Fruit fly (Drosophila melanogaster) whole organism, wandering third instar larva: ENCODE data around the gene ro.

ENCODE experiments used
- Abd-B ChIP-seq: fragments of >200 bp; optimal IDR thresholded peaks from 2 replicates; lab custom pipeline; 2017; ENCODE audit warnings: missing biosample characterization, missing genetic modification characterization
- CG32264 ChIP-seq: fragments of 200-800 bp; sonication (Bioruptor generic); optimal IDR thresholded peaks from 2 replicates; lab custom pipeline; 2016; ENCODE audit warnings: missing biosample characterization, missing genetic modification characterization
- CG9705 ChIP-seq: fragments of 200-800 bp; sonication (Bioruptor generic); optimal IDR thresholded peaks from 2 replicates; lab custom pipeline; 2018; ENCODE audit warnings: missing biosample characterization, mild to moderate bottlenecking, missing genetic modification characterization
- CrebA ChIP-seq: fragments of 200-800 bp; sonication (Bioruptor generic); optimal IDR thresholded peaks from 2 replicates; lab custom pipeline; 2016; ENCODE audit warnings: missing biosample characterization, mild to moderate bottlenecking, missing genetic modification characterization, borderline replicate concordance
- Dfd ChIP-seq: fragments of >200 bp; optimal IDR thresholded peaks from 2 replicates; lab custom pipeline; 2017; ENCODE audit warnings: missing biosample characterization, missing genetic modification characterization
- Dif ChIP-seq: fragments of 200-275, 200-300 bp; sonication (Bioruptor generic); optimal IDR thresholded peaks from 2 replicates; lab custom pipeline; 2018; ENCODE audit warnings: missing biosample characterization, missing genetic modification characterization; ENCODE audit not compliant: partially characterized antibody
- GATAd ChIP-seq: sonication (Bioruptor generic); optimal IDR thresholded peaks from 2 replicates; lab custom pipeline; 2016; ENCODE audit warnings: missing biosample characterization, missing genetic modification characterization
- HLH106 ChIP-seq: fragments of 200-800 bp; optimal IDR thresholded peaks from 3 replicates; lab custom pipeline; 2019; ENCODE audit warnings: missing biosample characterization, mild to moderate bottlenecking, missing genetic modification characterization, moderate library complexity
- Hnf4 ChIP-seq: fragments of 200-800 bp; sonication (Bioruptor generic); optimal IDR thresholded peaks from 2 replicates; lab custom pipeline; 2016; ENCODE audit warnings: missing biosample characterization, mild to moderate bottlenecking, missing genetic modification characterization
- Hr78 ChIP-seq: fragments of >200 bp; optimal IDR thresholded peaks from 2 replicates; lab custom pipeline; 2017; ENCODE audit warnings: missing biosample characterization, missing genetic modification characterization
- Hr83 ChIP-seq: fragments of 200-300 bp; sonication (Bioruptor generic); optimal IDR thresholded peaks from 2 replicates; lab custom pipeline; 2016; ENCODE audit warnings: missing biosample characterization, mild to moderate bottlenecking, missing genetic modification characterization, moderate library complexity; ENCODE audit not compliant: poor library complexity, severe bottlenecking
- Jra ChIP-seq: sonication (Bioruptor generic); optimal IDR thresholded peaks from 2 replicates; lab custom pipeline; 2016; ENCODE audit warnings: missing biosample characterization, missing genetic modification characterization
- Mio ChIP-seq: sonication (Bioruptor generic); optimal IDR thresholded peaks from 2 replicates; lab custom pipeline; 2016; ENCODE audit warnings: missing biosample characterization, missing genetic modification characterization
- Myc ChIP-seq: fragments of >200 bp; optimal IDR thresholded peaks from 2 replicates; lab custom pipeline; 2017
- N ChIP-seq: fragments of >200 bp; optimal IDR thresholded peaks from 2 replicates; lab custom pipeline; 2018; ENCODE audit warnings: missing biosample characterization, missing external identifiers, missing genetic modification characterization
- OdsH ChIP-seq: fragments of 200-800 bp; sonication (Bioruptor generic); optimal IDR thresholded peaks from 2 replicates; lab custom pipeline; 2016; ENCODE audit warnings: missing biosample characterization, mild to moderate bottlenecking, missing genetic modification characterization
- Rel ChIP-seq, 2 experiments: fragments of 200-800 bp; sonication (Bioruptor generic) in 1 of 2; optimal IDR thresholded peaks; 2 replicates in 1 of 2; 3 replicates in 1 of 2; lab custom pipeline; 2016 to 2019; ENCODE audit warnings: mild to moderate bottlenecking in 2 of 2, missing biosample characterization in 2 of 2, missing genetic modification characterization in 2 of 2, moderate library complexity in 1 of 2
- Sp1 ChIP-seq: fragments of 200-800 bp; sonication (Bioruptor generic); optimal IDR thresholded peaks from 3 replicates; lab custom pipeline; 2019; ENCODE audit warnings: missing biosample characterization, mild to moderate bottlenecking, missing genetic modification characterization, moderate library complexity
- Vsx2 ChIP-seq: fragments of 200-300, 225-300 bp; sonication (Bioruptor generic); optimal IDR thresholded peaks from 2 replicates; lab custom pipeline; 2018; ENCODE audit warnings: missing biosample characterization, missing genetic modification characterization; ENCODE audit not compliant: partially characterized antibody
- br ChIP-seq: fragments of 200-800 bp; sonication (Bioruptor generic); optimal IDR thresholded peaks from 2 replicates; lab custom pipeline; 2016; ENCODE audit warnings: missing biosample characterization, missing genetic modification characterization
- brk ChIP-seq: fragments of 200-800 bp; sonication (Bioruptor generic); optimal IDR thresholded peaks from 2 replicates; lab custom pipeline; 2016; ENCODE audit warnings: missing biosample characterization, mild to moderate bottlenecking, missing genetic modification characterization
- dl ChIP-seq, 2 experiments: fragments of 175-275, 200-275 bp in 1 of 2; fragments of 200-275 bp in 1 of 2; sonication (Bioruptor generic); optimal IDR thresholded peaks; lab custom pipeline; 2018; ENCODE audit warnings: mild to moderate bottlenecking in 2 of 2, missing biosample characterization in 2 of 2, missing genetic modification characterization in 2 of 2, moderate library complexity in 2 of 2; ENCODE audit not compliant: partially characterized antibody in 2 of 2, insufficient read depth in 1 of 2
- dmrt93B ChIP-seq: fragments of 200-800 bp; sonication (Bioruptor generic); optimal IDR thresholded peaks from 2 replicates; lab custom pipeline; 2018; ENCODE audit warnings: missing biosample characterization, mild to moderate bottlenecking, missing genetic modification characterization
- dsf ChIP-seq: sonication (Bioruptor generic); optimal IDR thresholded peaks from 2 replicates; lab custom pipeline; 2016; ENCODE audit warnings: missing biosample characterization, missing genetic modification characterization, borderline replicate concordance
- ey ChIP-seq: fragments of 200-800 bp; sonication (Bioruptor generic); optimal IDR thresholded peaks from 2 replicates; lab custom pipeline; 2016; ENCODE audit warnings: missing biosample characterization, missing genetic modification characterization
- foxo ChIP-seq, 2 experiments: fragments of 200-800 bp; sonication (Bioruptor generic); optimal IDR thresholded peaks; 2 replicates in 1 of 2; 3 replicates in 1 of 2; lab custom pipeline; 2016 to 2017; ENCODE audit warnings: missing biosample characterization in 2 of 2, missing genetic modification characterization in 2 of 2
- fru ChIP-seq: fragments of 200-800 bp; sonication (Bioruptor generic); optimal IDR thresholded peaks from 3 replicates; lab custom pipeline; 2016; ENCODE audit warnings: missing biosample characterization, mild to moderate bottlenecking, missing genetic modification characterization
- h ChIP-seq: fragments of 200-800 bp; sonication (Bioruptor generic); optimal IDR thresholded peaks from 3 replicates; lab custom pipeline; 2016; ENCODE audit warnings: missing biosample characterization, mild to moderate bottlenecking, missing genetic modification characterization
- jim ChIP-seq: fragments of 175-275, 200-325 bp; sonication (Bioruptor generic); optimal IDR thresholded peaks from 2 replicates; lab custom pipeline; 2016; ENCODE audit warnings: missing biosample characterization, mild to moderate bottlenecking, missing genetic modification characterization
- lola ChIP-seq: fragments of >200 bp; optimal IDR thresholded peaks from 2 replicates; lab custom pipeline; 2017; ENCODE audit warnings: missing biosample characterization, missing genetic modification characterization
- pan ChIP-seq: fragments of >200 bp; optimal IDR thresholded peaks from 2 replicates; lab custom pipeline; 2017
- psq ChIP-seq: fragments of 200-800 bp; sonication (Bioruptor generic); optimal IDR thresholded peaks from 3 replicates; lab custom pipeline; 2017; ENCODE audit warnings: missing biosample characterization, mild to moderate bottlenecking, missing genetic modification characterization, moderate library complexity
- rgr ChIP-seq: fragments of 200-800 bp; sonication (Bioruptor generic); optimal IDR thresholded peaks from 3 replicates; lab custom pipeline; 2016; ENCODE audit warnings: missing biosample characterization, mild to moderate bottlenecking, missing genetic modification characterization
- sage ChIP-seq: fragments of 200-800 bp; sonication (Bioruptor generic); optimal IDR thresholded peaks from 2 replicates; lab custom pipeline; 2016; ENCODE audit warnings: missing biosample characterization, mild to moderate bottlenecking, missing genetic modification characterization
- sv ChIP-seq: fragments of 200-800 bp; sonication (Bioruptor generic); optimal IDR thresholded peaks from 3 replicates; lab custom pipeline; 2016; ENCODE audit warnings: missing biosample characterization, missing genetic modification characterization
- tai ChIP-seq: sonication (Bioruptor generic); optimal IDR thresholded peaks from 2 replicates; lab custom pipeline; 2016; ENCODE audit warnings: missing biosample characterization, missing genetic modification characterization
- usp ChIP-seq: fragments of >200 bp; optimal IDR thresholded peaks from 2 replicates; lab custom pipeline; 2017; ENCODE audit warnings: missing biosample characterization, missing genetic modification characterization
- woc ChIP-seq: sonication (Bioruptor generic); optimal IDR thresholded peaks from 2 replicates; lab custom pipeline; 2016; ENCODE audit warnings: missing biosample characterization, mild to moderate bottlenecking, missing genetic modification characterization

The ro gene

dm6 chr3R:26915463-26915925, 34.5 kb upstream of the ro start, which contains the start of gene CG46339:
TSS of gene CG46339 (plus strand) at chr3R:26915761.
- peak in 1 of 2 experiments; percentile 55 for TF ChIP-seq foxo (GFP tag; optimal IDR thresholded peaks at IDR 0.05; lab: Kevin White, UChicago)
- no peak for TF ChIP-seq lola (GFP tag; lab: Kevin White, UChicago)
- TF ChIP-seq Sp1 (GFP tag; lab: Kevin White, UChicago): peak; percentile 53
- no peak for TF ChIP-seq CG9705 (GFP tag; lab: Kevin White, UChicago)
- TF ChIP-seq Abd-B (GFP tag; lab: Kevin White, UChicago): no peak
- no peak for TF ChIP-seq Mio (GFP tag; lab: Kevin White, UChicago)
- peak; percentile 41 for TF ChIP-seq Jra
- TF ChIP-seq Myc (lab: Kevin White, UChicago): no peak
- TF ChIP-seq N (GFP tag; lab: Kevin White, UChicago): no peak
- TF ChIP-seq HLH106 (tag; lab: Kevin White, UChicago): peak; percentile 30
- TF ChIP-seq Hnf4 (GFP tag; lab: Kevin White, UChicago): no peak
- no peak for TF ChIP-seq CG32264
- peak; percentile 91 for TF ChIP-seq Vsx2 (GFP tag; lab: Kevin White, UChicago)
- TF ChIP-seq Dfd (GFP tag; lab: Kevin White, UChicago): no peak
- TF ChIP-seq sage (GFP tag; lab: Kevin White, UChicago): no peak
- peak; percentile 76 for TF ChIP-seq Dif (GFP tag; lab: Kevin White, UChicago)
- no peak for TF ChIP-seq GATAd
- no peak for TF ChIP-seq psq (GFP tag; lab: Kevin White, UChicago)
- no peak for TF ChIP-seq usp
- no peak for TF ChIP-seq Rel (GFP tag; optimal IDR thresholded peaks at IDR 0.05; lab: Kevin White, UChicago)
- TF ChIP-seq Rel (tag; optimal IDR thresholded peaks at IDR 0.05; lab: Kevin White, UChicago): peak; percentile 36
- TF ChIP-seq dmrt93B (GFP tag; lab: Kevin White, UChicago): no peak
- no peak for TF ChIP-seq tai
- TF ChIP-seq br (GFP tag; lab: Kevin White, UChicago): peak; percentile 78
- TF ChIP-seq fru (GFP tag; lab: Kevin White, UChicago): peak; percentile 8
- no peak for TF ChIP-seq woc (GFP tag; lab: Kevin White, UChicago)
- TF ChIP-seq Hr83 (GFP tag; lab: Kevin White, UChicago): peak; percentile 92
- TF ChIP-seq ey (GFP tag; lab: Kevin White, UChicago): no peak
- no peak for TF ChIP-seq dsf
- peak; percentile 76 for TF ChIP-seq rgr (GFP tag; lab: Kevin White, UChicago)
- peak; percentile 62 for TF ChIP-seq h (GFP tag; lab: Kevin White, UChicago)
- no peak for TF ChIP-seq Hr78 (GFP tag; lab: Kevin White, UChicago)
- peak; percentile 45 for TF ChIP-seq OdsH (GFP tag; lab: Kevin White, UChicago)
- no peak for TF ChIP-seq jim (GFP tag; lab: Kevin White, UChicago)
- TF ChIP-seq brk: no peak
- peak in 1 of 2 experiments; percentile 4 for TF ChIP-seq dl (GFP tag; optimal IDR thresholded peaks at IDR 0.05; lab: Kevin White, UChicago; ENCODE audit: insufficient read depth in 1 of 2, partially characterized antibody in 2 of 2)
- no peak for TF ChIP-seq CrebA (GFP tag; lab: Kevin White, UChicago)
- TF ChIP-seq sv (GFP tag; lab: Kevin White, UChicago): no peak
- no peak for TF ChIP-seq pan (lab: Kevin White, UChicago)

- TF ChIP-seq CG32264 (no peak), woc (GFP tag; lab: Kevin White, UChicago) (no peak), HLH106 (tag; lab: Kevin White, UChicago) (no peak), N (GFP tag; lab: Kevin White, UChicago) (no peak), usp (no peak), GATAd (no peak), psq (GFP tag; lab: Kevin White, UChicago) (no peak)
Measured at dm6 chr3R:26912615-26913014, 31.6 kb upstream of the ro start, which contains the start of gene Ets97D. TSS of gene Ets97D (minus strand) at chr3R:26912886.
